Fruit fly (Drosophila melanogaster) whole organism, wandering third instar larva: ENCODE results near the gene fru.

ENCODE experiments used
- N ChIP-seq: fragments of >200 bp; optimal IDR thresholded peaks from 2 replicates; lab custom pipeline; 2018; ENCODE audit warnings: missing biosample characterization, missing external identifiers, missing genetic modification characterization
- jim ChIP-seq: fragments of 175-275, 200-325 bp; sonication (Bioruptor generic); optimal IDR thresholded peaks from 2 replicates; lab custom pipeline; 2016; ENCODE audit warnings: missing biosample characterization, mild to moderate bottlenecking, missing genetic modification characterization
- pan ChIP-seq: fragments of >200 bp; optimal IDR thresholded peaks from 2 replicates; lab custom pipeline; 2017
- woc ChIP-seq: sonication (Bioruptor generic); optimal IDR thresholded peaks from 2 replicates; lab custom pipeline; 2016; ENCODE audit warnings: missing biosample characterization, mild to moderate bottlenecking, missing genetic modification characterization

DNA sequence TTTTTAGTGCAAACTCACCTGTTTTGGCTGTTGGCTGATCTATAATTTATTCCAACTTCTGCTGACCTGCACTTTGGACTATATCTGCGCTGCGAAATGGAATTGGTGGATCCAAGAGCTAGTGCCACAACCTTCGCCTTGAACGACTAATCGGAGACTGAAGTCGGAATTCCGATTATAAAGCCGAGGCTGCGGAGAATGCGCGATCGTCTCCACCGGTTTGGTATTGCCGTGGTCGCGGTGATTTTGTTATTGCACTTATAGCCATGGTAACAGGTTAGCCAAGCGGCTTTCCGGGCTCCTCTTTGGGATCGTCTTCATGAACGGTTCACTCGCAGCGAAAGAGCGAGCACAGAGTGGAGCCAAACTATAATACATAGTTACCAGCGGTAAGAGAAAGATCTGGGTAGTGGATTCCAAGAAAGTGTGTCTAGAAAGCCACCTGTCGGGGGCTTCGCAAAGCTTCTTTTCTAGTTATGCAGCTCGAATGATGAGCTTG is 164.3 kb downstream of the fru start, which contains the start of gene CG7675:
- TF ChIP-seq jim (GFP tag; lab: Kevin White, UChicago) (no peak), N (GFP tag; lab: Kevin White, UChicago) (no peak), woc (GFP tag; lab: Kevin White, UChicago) (no peak), pan (lab: Kevin White, UChicago) (no peak)
